Fruit fly (Drosophila melanogaster): ENCODE data around the gene tra.
A peak's percentile ranks its signal among the peaks of the same experiment; 100 is the strongest.
"Not testable (repeated sequence)": the region's sequence is repeated elsewhere in the genome, so short reads cannot be mapped to it uniquely, and the experiment has no call there.

Gene tra

DNA sequence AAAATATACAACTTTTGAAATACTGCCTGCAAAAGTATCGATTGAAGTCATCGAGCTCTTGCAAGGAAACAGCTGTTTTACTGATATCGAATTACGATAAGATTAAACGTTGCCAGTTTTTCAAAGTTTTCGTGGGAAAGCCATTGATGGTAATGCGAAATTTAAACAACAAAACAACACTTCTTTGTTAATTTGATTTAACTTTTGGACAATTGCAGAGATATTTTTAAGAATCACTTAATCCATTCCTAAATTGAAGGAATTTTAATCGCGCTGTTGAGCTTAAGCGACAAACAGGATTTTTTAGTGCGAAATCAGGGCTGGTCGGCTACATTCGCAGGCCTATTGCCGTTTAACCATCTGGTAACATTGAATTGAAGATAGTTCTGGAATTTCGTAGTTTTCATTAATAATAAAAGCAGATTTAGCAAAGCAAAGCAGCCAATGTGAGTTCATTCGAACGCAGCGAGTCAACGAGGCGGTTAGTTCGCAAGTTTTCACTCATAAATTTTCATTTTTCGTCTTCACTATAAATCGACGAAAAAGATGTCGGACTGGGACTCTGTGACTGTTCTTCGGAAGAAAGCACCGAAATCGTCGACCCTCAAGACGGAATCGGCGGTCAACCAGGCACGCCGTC lies 16.4 kb downstream of the tra start, which contains the start of gene mbf1 (continued):
- TF ChIP-seq CG8632 (GFP tag; optimal IDR thresholded peaks at IDR 0.05) (no peak), salr (GFP tag; optimal IDR thresholded peaks at IDR 0.05) (no peak), svp (GFP tag) (no peak), CG3919 (GFP tag; optimal IDR thresholded peaks at IDR 0.05) (no peak), CG8119 (GFP tag; IDR thresholded peaks at IDR 0.05) (no peak), ss (GFP tag; optimal IDR thresholded peaks at IDR 0.05) (peak in 1 of 2 experiments; percentile 0), CG6854 (GFP tag; optimal IDR thresholded peaks at IDR 0.05) (no peak), Hr38 (GFP tag; optimal IDR thresholded peaks at IDR 0.05) (no peak)

DNA sequence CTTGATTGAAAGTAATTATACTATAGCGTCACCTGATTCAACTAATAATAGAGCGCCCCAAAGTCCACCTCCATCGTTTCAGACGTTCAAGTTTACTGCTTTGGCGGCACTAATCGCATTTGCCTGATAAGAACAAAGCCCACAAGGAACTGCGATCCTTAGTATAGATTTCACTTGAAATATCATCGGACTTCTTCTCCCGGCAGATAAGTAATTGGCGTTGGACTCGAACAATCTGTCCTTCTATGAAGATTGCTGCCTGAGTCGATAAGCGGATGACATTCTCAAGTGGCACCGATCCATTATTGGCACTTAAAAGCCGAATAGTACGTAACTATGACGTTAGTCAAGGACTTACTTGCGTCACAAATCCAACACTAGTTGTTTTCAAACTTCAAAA lies 17.6 kb downstream of the tra start, which contains the start of gene Mipp1:
Gene Mipp1, minus strand, starts transcription at position 101 of the 400 bp plus-strand sequence.
- TF ChIP-seq dac, vri, Hr39 (GFP tag; optimal IDR thresholded peaks at IDR 0.05): not testable (repeated sequence)

DNA sequence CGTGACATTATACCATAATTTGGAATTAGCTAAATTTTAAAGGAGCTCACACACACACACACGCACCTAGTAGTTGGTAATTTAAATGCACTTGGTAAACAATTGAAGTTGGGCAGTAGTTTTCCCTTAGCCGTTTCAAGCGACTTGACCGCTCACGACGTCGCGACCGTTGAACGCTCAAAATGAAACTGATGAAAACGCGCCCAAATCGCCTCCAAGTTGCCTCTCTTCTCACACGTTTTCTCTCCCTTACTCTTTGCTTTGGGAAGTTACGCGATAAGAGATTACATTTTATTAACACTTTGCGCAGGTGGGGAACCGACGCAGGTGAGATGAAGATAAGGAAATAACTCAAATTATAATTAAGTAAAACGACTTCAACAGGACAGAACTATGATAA lies 18.6 kb downstream of the tra start:
- peak; percentile 37 for TF ChIP-seq vri (GFP tag; optimal IDR thresholded peaks at IDR 0.05)
- no peak for TF ChIP-seq CG32006 (GFP tag; optimal IDR thresholded peaks at IDR 0.05)
- peak; percentile 54 for TF ChIP-seq fkh (GFP tag; optimal IDR thresholded peaks at IDR 0.05)

DNA sequence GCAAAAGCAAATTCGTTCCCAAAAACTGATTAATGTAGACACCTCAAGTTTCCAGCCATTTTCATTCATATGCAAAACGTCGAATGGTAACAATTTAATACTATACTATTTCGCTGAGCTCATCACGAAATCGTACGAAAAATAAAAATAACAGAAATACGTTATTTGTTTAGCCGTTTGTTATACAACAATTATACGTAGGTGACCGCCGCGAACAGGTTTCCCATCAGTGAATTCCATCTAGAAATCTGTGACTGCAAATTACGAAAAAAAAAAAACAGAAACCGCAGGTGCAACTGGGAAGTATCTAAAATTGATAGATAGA lies 19.1 kb downstream of the tra start:
- TF ChIP-seq dac (GFP tag; optimal IDR thresholded peaks at IDR 0.05) = no peak
- no peak for TF ChIP-seq CG6276 (GFP tag; optimal IDR thresholded peaks at IDR 0.05)
- no peak for TF ChIP-seq Eip93F (GFP tag; optimal IDR thresholded peaks at IDR 0.05)
- no peak for TF ChIP-seq lz (GFP tag; optimal IDR thresholded peaks at IDR 0.05)
- no peak for TF ChIP-seq Met (GFP tag; optimal IDR thresholded peaks at IDR 0.05)
- TF ChIP-seq CG11902 (GFP tag; optimal IDR thresholded peaks at IDR 0.05) = no peak
- no peak for TF ChIP-seq CG31627 (GFP tag; optimal IDR thresholded peaks at IDR 0.05)
- no peak for TF ChIP-seq salr (GFP tag; optimal IDR thresholded peaks at IDR 0.05)
- TF ChIP-seq fkh (GFP tag; optimal IDR thresholded peaks at IDR 0.05) = no peak
- TF ChIP-seq CG8119 (GFP tag; IDR thresholded peaks at IDR 0.05) = no peak
- TF ChIP-seq acj6 (GFP tag; optimal IDR thresholded peaks at IDR 0.05) = no peak

DNA sequence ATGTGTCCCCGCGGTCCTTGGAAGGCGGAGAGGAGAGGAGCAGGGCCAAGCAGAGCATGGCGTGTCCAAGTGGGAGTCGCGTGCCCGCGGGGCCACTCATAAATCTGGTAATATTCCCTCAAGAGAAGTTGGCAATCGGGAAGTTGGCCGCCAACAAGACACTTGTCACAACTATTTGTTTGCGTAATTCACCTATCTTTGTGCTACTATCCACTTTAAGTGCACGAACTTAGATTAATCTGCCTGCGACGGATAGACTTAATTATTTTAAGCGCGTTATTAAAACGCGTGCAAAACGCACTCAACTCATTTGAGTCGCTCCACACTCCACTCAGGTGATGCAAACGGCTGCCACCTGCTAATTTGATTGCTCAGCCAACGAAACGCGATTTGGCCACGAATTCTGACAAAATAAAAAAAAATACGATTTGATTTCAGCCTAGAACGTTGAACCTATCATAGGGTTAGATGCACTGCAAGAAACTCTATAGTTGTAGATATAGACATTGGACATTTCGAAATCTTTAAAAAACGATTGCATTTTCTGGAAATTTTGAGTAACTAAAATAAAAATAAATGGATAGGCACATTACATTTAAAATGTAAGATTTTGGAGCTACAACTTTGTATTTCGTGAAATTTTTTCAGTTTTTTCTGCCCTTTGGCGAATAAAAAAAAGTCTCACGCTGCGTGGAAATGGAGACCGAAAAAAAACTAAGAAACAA lies 19.7 kb downstream of the tra start:
- no peak for TF ChIP-seq dsx (GFP tag; optimal IDR thresholded peaks at IDR 0.05; ENCODE audit: poor library complexity, severe bottlenecking)
- TF ChIP-seq CG15336 (GFP tag; IDR thresholded peaks at IDR 0.05) = 0 out of 2 replicates have a peak, but pooled peaks have one; percentile 22
- TF ChIP-seq CG8119 (GFP tag; IDR thresholded peaks at IDR 0.05) = peak; percentile 40; the same call in 1 of the 3 replicates
- TF ChIP-seq CG8632 (GFP tag; optimal IDR thresholded peaks at IDR 0.05) = no peak
- peak; percentile 35 for TF ChIP-seq Eip78C (GFP tag)
- no peak for TF ChIP-seq CG3919 (GFP tag; optimal IDR thresholded peaks at IDR 0.05)

- TF ChIP-seq Hr39 (GFP tag; optimal IDR thresholded peaks at IDR 0.05) (no peak), Ets96B (tag; optimal IDR thresholded peaks at IDR 0.05) (no peak), CG8119 (GFP tag; IDR thresholded peaks at IDR 0.05) (no peak), CG34406 (GFP tag; optimal IDR thresholded peaks at IDR 0.05) (no peak), Gug (GFP tag; IDR thresholded peaks at IDR 0.05) (no peak)
These were observed 21.4 kb downstream of the tra start for dm6 chr3L:16569456-16569855.

dm6 chr3L:16567495-16567894 lies 23.4 kb downstream of the tra start:
- no peak for TF ChIP-seq dsx (GFP tag; optimal IDR thresholded peaks at IDR 0.05; ENCODE audit: poor library complexity, severe bottlenecking)
- TF ChIP-seq Eip93F (GFP tag; optimal IDR thresholded peaks at IDR 0.05) = no peak
- no peak for TF ChIP-seq CG1621 (tag; optimal IDR thresholded peaks at IDR 0.05)
- TF ChIP-seq Smox (GFP tag; optimal IDR thresholded peaks at IDR 0.05) = no peak
- TF ChIP-seq achi (GFP tag; optimal IDR thresholded peaks at IDR 0.05) = no peak
- TF ChIP-seq Eip75B (GFP tag; optimal IDR thresholded peaks at IDR 0.05) = no peak
- TF ChIP-seq spab (GFP tag; optimal IDR thresholded peaks at IDR 0.05) = no peak
- TF ChIP-seq CG8119 (GFP tag; IDR thresholded peaks at IDR 0.05) = 0 out of 3 replicates have a peak, but pooled peaks have one; percentile 17
- TF ChIP-seq net (GFP tag; optimal IDR thresholded peaks at IDR 0.05) = no peak
- no peak for TF ChIP-seq Blimp-1 (GFP tag; optimal IDR thresholded peaks at IDR 0.05)
- no peak for TF ChIP-seq OdsH (GFP tag; optimal IDR thresholded peaks at IDR 0.05)
- TF ChIP-seq CG15336 (GFP tag; IDR thresholded peaks at IDR 0.05) = peak; percentile 50
- TF ChIP-seq Lpt (GFP tag; optimal IDR thresholded peaks at IDR 0.05) = no peak
- 0 out of 3 replicates have a peak, but pooled peaks have one; percentile 12 for TF ChIP-seq eg (GFP tag; IDR thresholded peaks at IDR 0.05)
- no peak for TF ChIP-seq lz (GFP tag; optimal IDR thresholded peaks at IDR 0.05)
- TF ChIP-seq CG32006 (GFP tag; optimal IDR thresholded peaks at IDR 0.05) = peak; percentile 24
- TF ChIP-seq Hr4 (GFP tag; optimal IDR thresholded peaks at IDR 0.05) = peak; percentile 4

Measured in whole organism, prepupa.